Fruit fly (Drosophila melanogaster) whole organism, embryonic: ENCODE results near the gene CG7006.

Experiments used
- Atf6 ChIP-seq: fragments of 200-800 bp; sonication (Bioruptor generic); IDR thresholded peaks from 2 replicates; pipeline ENCODE4 v1.3.6; 2022; ENCODE audit warnings: missing biosample characterization, missing genetic modification characterization
- CG10565 ChIP-seq: fragments of 200-800 bp; sonication (Bioruptor generic); optimal IDR thresholded peaks from 3 replicates; lab custom pipeline; 2016; ENCODE audit warnings: missing biosample characterization, mild to moderate bottlenecking, missing genetic modification characterization
- CG12659 ChIP-seq: fragments of 200-800 bp; sonication (Bioruptor generic); optimal IDR thresholded peaks from 3 replicates; lab custom pipeline; 2017; ENCODE audit warnings: mild to moderate bottlenecking, missing biosample characterization, missing genetic modification reagents, missing genetic modification characterization
- CG16813 ChIP-seq: fragments of 200-800 bp; sonication (Bioruptor generic); IDR thresholded peaks from 3 replicates; pipeline ENCODE4 v1.3.6; 2022; ENCODE audit warnings: missing biosample characterization, missing genetic modification characterization; ENCODE audit not compliant: partially characterized antibody
- CG16863 ChIP-seq: fragments of 200-800 bp; sonication (Bioruptor generic); optimal IDR thresholded peaks from 3 replicates; lab custom pipeline; 2016; ENCODE audit warnings: missing biosample characterization, missing genetic modification characterization
- CG2202 ChIP-seq: fragments of 200-800 bp; sonication (Bioruptor generic); optimal IDR thresholded peaks from 2 replicates; lab custom pipeline; 2018; ENCODE audit warnings: missing biosample characterization, mild to moderate bottlenecking, missing genetic modification characterization
- CG2875 ChIP-seq: fragments of 200-800 bp; sonication (Bioruptor generic); optimal IDR thresholded peaks from 2 replicates; lab custom pipeline; 2017; ENCODE audit warnings: missing biosample characterization, mild to moderate bottlenecking, missing genetic modification characterization, missing genetic modification reagents
- CG32767 ChIP-seq: fragments of 200-800 bp; sonication (Bioruptor generic); IDR thresholded peaks from 2 replicates; pipeline ENCODE4 v1.3.6; 2022; ENCODE audit warnings: missing biosample characterization, missing genetic modification characterization
- CG3847 ChIP-seq: fragments of 200-800 bp; sonication (Bioruptor generic); IDR thresholded peaks from 2 replicates; pipeline ENCODE4 v1.3.6; 2022; ENCODE audit warnings: missing biosample characterization, missing genetic modification characterization
- CG42726 ChIP-seq: fragments of 200-800 bp; sonication (Bioruptor generic); IDR thresholded peaks from 2 replicates; pipeline ENCODE4 v1.3.6; 2022; ENCODE audit warnings: missing biosample characterization, missing genetic modification characterization; ENCODE audit not compliant: partially characterized antibody
- CG4854 ChIP-seq: fragments of 200-800 bp; sonication (Bioruptor generic); optimal IDR thresholded peaks from 2 replicates; lab custom pipeline; 2016; ENCODE audit warnings: missing biosample characterization, missing genetic modification characterization, inconsistent platforms
- CG5953 ChIP-seq: fragments of 200-800 bp; sonication (Bioruptor generic); IDR thresholded peaks from 2 replicates; pipeline ENCODE4 v1.3.6; 2022; ENCODE audit warnings: missing biosample characterization, missing genetic modification characterization
- CG7357 ChIP-seq: fragments of 200-800 bp; sonication (Bioruptor generic); IDR thresholded peaks from 3 replicates; pipeline ENCODE4 v1.3.6; 2022; ENCODE audit warnings: missing biosample characterization, missing genetic modification characterization
- CG8359 ChIP-seq: fragments of 200-800 bp; sonication (Bioruptor generic); optimal IDR thresholded peaks from 2 replicates; lab custom pipeline; 2017; ENCODE audit warnings: missing biosample characterization, mild to moderate bottlenecking, missing genetic modification characterization, borderline replicate concordance
- Chrac-16 ChIP-seq: fragments of 200-800 bp; sonication (Bioruptor generic); optimal IDR thresholded peaks from 3 replicates; lab custom pipeline; 2016; ENCODE audit warnings: missing biosample characterization, missing genetic modification characterization
- Dip3 ChIP-seq: fragments of 200-800 bp; sonication (Bioruptor generic); optimal IDR thresholded peaks from 3 replicates; lab custom pipeline; 2016; ENCODE audit warnings: missing biosample characterization, missing genetic modification characterization
- ERR ChIP-seq: fragments of 200-800 bp; sonication (Bioruptor generic); optimal IDR thresholded peaks from 2 replicates; lab custom pipeline; 2016; ENCODE audit warnings: missing biosample characterization, missing genetic modification characterization
- Ets65A ChIP-seq: fragments of 200-800 bp; sonication (Bioruptor generic); peaks from one replicate; lab custom pipeline; 2016; ENCODE audit warnings: missing biosample characterization, missing genetic modification characterization
- NfI ChIP-seq: fragments of 200-800 bp; sonication (Bioruptor generic); optimal IDR thresholded peaks from 3 replicates; lab custom pipeline; 2018; ENCODE audit warnings: missing biosample characterization, mild to moderate bottlenecking, missing genetic modification characterization, moderate library complexity
- Ptx1 ChIP-seq: fragments of 200-800 bp; sonication (Bioruptor generic); IDR thresholded peaks from 2 replicates; pipeline ENCODE4 v1.3.6; 2022; ENCODE audit warnings: missing biosample characterization, missing genetic modification characterization
- Side ChIP-seq: fragments of 200-800 bp; sonication (Bioruptor generic); optimal IDR thresholded peaks from 2 replicates; lab custom pipeline; 2016; ENCODE audit warnings: missing biosample characterization, missing genetic modification characterization
- Sox102F ChIP-seq: fragments of 200-800 bp; sonication (Bioruptor generic); optimal IDR thresholded peaks from 2 replicates; lab custom pipeline; 2018; ENCODE audit warnings: missing biosample characterization, mild to moderate bottlenecking, missing genetic modification characterization, moderate library complexity
- ato ChIP-seq: fragments of 200-800 bp; sonication (Bioruptor generic); IDR thresholded peaks from 2 replicates; pipeline ENCODE4 v1.3.6; 2022; ENCODE audit warnings: missing biosample characterization, missing genetic modification characterization; ENCODE audit not compliant: partially characterized antibody
- cg ChIP-seq: fragments of 200-800 bp; sonication (Bioruptor generic); optimal IDR thresholded peaks from 3 replicates; lab custom pipeline; 2019; ENCODE audit warnings: missing biosample characterization, mild to moderate bottlenecking, missing genetic modification characterization, moderate library complexity
- chn ChIP-seq: fragments of 200-800 bp; sonication (Bioruptor generic); optimal IDR thresholded peaks from 2 replicates; lab custom pipeline; 2016; ENCODE audit warnings: missing biosample characterization, missing genetic modification characterization
- crol ChIP-seq: fragments of 200-800 bp; sonication (Bioruptor generic); IDR thresholded peaks from 2 replicates; pipeline ENCODE4 v1.3.6; 2022; ENCODE audit warnings: missing biosample characterization, missing genetic modification characterization
- crp ChIP-seq, 2 experiments: fragments of 200-800 bp; sonication (Bioruptor generic); optimal IDR thresholded peaks; 2 replicates in 1 of 2; 3 replicates in 1 of 2; lab custom pipeline; 2017; ENCODE audit warnings: missing biosample characterization in 2 of 2, missing genetic modification characterization in 2 of 2, mild to moderate bottlenecking in 1 of 2, moderate library complexity in 1 of 2
- dmrt99B ChIP-seq: fragments of 200-800 bp; sonication (Bioruptor generic); optimal IDR thresholded peaks from 2 replicates; lab custom pipeline; 2018; ENCODE audit warnings: missing biosample characterization, mild to moderate bottlenecking, missing genetic modification characterization, moderate library complexity
- en ChIP-seq: fragments of 200-800 bp; sonication (Bioruptor generic); optimal IDR thresholded peaks from 2 replicates; lab custom pipeline; 2016; ENCODE audit warnings: missing biosample characterization, missing genetic modification characterization
- exex ChIP-seq: fragments of 200-800 bp; sonication (Bioruptor generic); optimal IDR thresholded peaks from 4 replicates; lab custom pipeline; 2018; ENCODE audit warnings: missing biosample characterization, mild to moderate bottlenecking, missing genetic modification characterization, moderate library complexity
- gcm2 ChIP-seq: fragments of 200-800 bp; sonication (Bioruptor generic); optimal IDR thresholded peaks from 2 replicates; lab custom pipeline; 2016; ENCODE audit warnings: missing biosample characterization, missing genetic modification characterization
- gfzf ChIP-seq: fragments of 200-800 bp; sonication (Bioruptor generic); optimal IDR thresholded peaks from 2 replicates; lab custom pipeline; 2016; ENCODE audit warnings: missing biosample characterization, mild to moderate bottlenecking, missing genetic modification characterization, moderate library complexity
- grn ChIP-seq: fragments of 200-800 bp; sonication (Bioruptor generic); optimal IDR thresholded peaks from 3 replicates; lab custom pipeline; 2017; ENCODE audit warnings: missing biosample characterization, missing genetic modification characterization
- kay ChIP-seq: fragments of 200-800 bp; sonication (Bioruptor generic); optimal IDR thresholded peaks from 2 replicates; lab custom pipeline; 2016; ENCODE audit warnings: missing biosample characterization, missing genetic modification characterization
- lola ChIP-seq, 3 experiments: fragments of >200 bp in 2 of 3; fragments of 200-800 bp in 1 of 3; sonication (Bioruptor generic) in 1 of 3; optimal IDR thresholded peaks; 2 replicates each; lab custom pipeline; 2017 to 2019; ENCODE audit warnings: missing biosample characterization in 3 of 3, missing genetic modification characterization in 3 of 3, mild to moderate bottlenecking in 1 of 3, moderate library complexity in 1 of 3
- mirr ChIP-seq: fragments of 200-800 bp; sonication (Bioruptor generic); optimal IDR thresholded peaks from 3 replicates; lab custom pipeline; 2018; ENCODE audit warnings: missing biosample characterization, mild to moderate bottlenecking, missing genetic modification characterization
- nerfin-2 ChIP-seq: fragments of 200-800 bp; sonication (Bioruptor generic); IDR thresholded peaks from 2 replicates; pipeline ENCODE4 v1.3.6; 2022; ENCODE audit warnings: missing biosample characterization, missing genetic modification characterization; ENCODE audit not compliant: partially characterized antibody
- prd ChIP-seq, 3 experiments: fragments of >200 bp in 2 of 3; fragments of 200-800 bp in 1 of 3; sonication (Bioruptor generic) in 1 of 3; optimal IDR thresholded peaks in 2 of 3; IDR thresholded peaks in 1 of 3; 2 replicates in 2 of 3; 3 replicates in 1 of 3; pipeline versions ENCODE4 v1.3.6 to Lab custom; 2017 to 2022; ENCODE audit warnings: missing biosample characterization in 1 of 3, missing genetic modification characterization in 1 of 3
- salm ChIP-seq: fragments of 200-800 bp; sonication (Bioruptor generic); optimal IDR thresholded peaks from 2 replicates; lab custom pipeline; 2018; ENCODE audit warnings: missing biosample characterization, mild to moderate bottlenecking, missing genetic modification characterization
- sisA ChIP-seq: fragments of 200-800 bp; sonication (Bioruptor generic); IDR thresholded peaks from 2 replicates; pipeline ENCODE4 v1.3.6; 2022; ENCODE audit warnings: missing biosample characterization, missing genetic modification characterization
- slp2 ChIP-seq: fragments of 200-800 bp; sonication (Bioruptor generic); optimal IDR thresholded peaks from 2 replicates; lab custom pipeline; 2016; ENCODE audit warnings: missing biosample characterization, missing genetic modification characterization
- sqz ChIP-seq: fragments of 200-800 bp; sonication (Bioruptor generic); optimal IDR thresholded peaks from 3 replicates; lab custom pipeline; 2018; ENCODE audit warnings: missing biosample characterization, mild to moderate bottlenecking, missing genetic modification characterization
- sr ChIP-seq: fragments of 200-800 bp; sonication (Bioruptor generic); IDR thresholded peaks from 3 replicates; pipeline ENCODE4 v1.3.6; 2022; ENCODE audit warnings: missing biosample characterization, missing genetic modification characterization
- tin ChIP-seq: fragments of 200-800 bp; sonication (Bioruptor generic); optimal IDR thresholded peaks from 3 replicates; lab custom pipeline; 2016; ENCODE audit warnings: missing biosample characterization, missing genetic modification characterization
- unpg ChIP-seq: fragments of 200-800 bp; sonication (Bioruptor generic); optimal IDR thresholded peaks from 3 replicates; lab custom pipeline; 2018; ENCODE audit warnings: missing biosample characterization, mild to moderate bottlenecking, missing genetic modification characterization, moderate library complexity
- usp ChIP-seq: fragments of >200 bp; optimal IDR thresholded peaks from 2 replicates; lab custom pipeline; 2017; ENCODE audit warnings: missing biosample characterization, missing genetic modification characterization
- wek ChIP-seq: fragments of 200-800 bp; sonication (Bioruptor generic); optimal IDR thresholded peaks from 3 replicates; lab custom pipeline; 2018; ENCODE audit warnings: missing biosample characterization, mild to moderate bottlenecking, missing genetic modification characterization, moderate library complexity
- wor ChIP-seq: fragments of 200-800 bp; sonication (Bioruptor generic); IDR thresholded peaks from 2 replicates; pipeline ENCODE4 v1.3.6; 2022; ENCODE audit warnings: missing biosample characterization, missing genetic modification characterization

CG7006 gene

DNA sequence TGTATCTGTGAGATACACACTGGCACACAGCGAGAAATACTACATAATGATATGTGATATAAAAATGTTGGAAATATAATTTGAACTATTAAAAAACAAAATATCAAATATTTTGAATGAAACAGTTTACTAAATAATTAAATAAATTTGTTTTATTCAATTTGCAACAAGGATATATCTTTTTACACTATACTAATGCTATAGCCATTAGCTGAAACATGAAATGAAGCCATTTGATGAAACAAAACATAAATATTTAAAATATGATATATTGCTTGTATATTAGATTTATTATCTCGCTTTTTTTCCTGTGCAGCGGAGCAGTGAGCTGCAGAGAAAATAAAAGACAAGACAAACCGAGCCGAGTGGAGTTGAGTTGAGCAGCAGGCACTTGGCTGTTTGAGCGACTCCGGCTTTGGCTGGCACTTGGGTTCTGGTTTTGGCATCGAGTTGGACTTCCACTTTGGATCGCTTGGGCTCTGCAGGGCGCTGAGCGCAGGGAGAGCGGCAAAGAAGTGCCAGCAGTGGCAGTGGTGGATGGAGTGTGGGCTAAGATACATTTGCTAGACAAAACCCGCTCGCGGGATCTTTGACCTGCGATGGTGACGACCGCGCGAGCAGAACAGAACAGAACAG, 43.0 kb downstream of the CG7006 start (continued):
- peak; percentile 40 for TF ChIP-seq NfI (GFP tag; lab: Kevin White, UChicago)
- no peak for TF ChIP-seq sr (GFP tag; lab: Robert Waterston, UW)
- peak; percentile 74 for TF ChIP-seq Sox102F (GFP tag; lab: Kevin White, UChicago)
- TF ChIP-seq crol: peak; percentile 66
- peak; percentile 68 for TF ChIP-seq sisA (GFP tag; lab: Robert Waterston, UW)
- TF ChIP-seq slp2: no peak
- peak; percentile 45 for TF ChIP-seq CG2875 (GFP tag; lab: Kevin White, UChicago)
- TF ChIP-seq mirr (GFP tag; lab: Kevin White, UChicago): no peak
- TF ChIP-seq gcm2 (GFP tag; lab: Kevin White, UChicago): no peak
- no peak for TF ChIP-seq CG4854
- TF ChIP-seq unpg (GFP tag; lab: Kevin White, UChicago): peak; percentile 85
- peak; percentile 79 for TF ChIP-seq salm (tag; lab: Kevin White, UChicago)
- peak; percentile 56; the same call in 2 of the 3 replicates for TF ChIP-seq CG7357 (GFP tag; lab: Robert Waterston, UW)
- TF ChIP-seq dmrt99B: peak; percentile 92
- no peak for TF ChIP-seq exex (tag; lab: Kevin White, UChicago)
- peak; percentile 47; the same call in 1 of the 2 replicates for TF ChIP-seq CG3847 (GFP tag; lab: Robert Waterston, UW)
- TF ChIP-seq gfzf (GFP tag; lab: Kevin White, UChicago): no peak
- TF ChIP-seq CG5953: no peak
- TF ChIP-seq nerfin-2 (GFP tag; lab: Robert Waterston, UW): no peak
- peak; percentile 80 for TF ChIP-seq sqz (GFP tag; lab: Kevin White, UChicago)
- TF ChIP-seq en: no peak
- peak; percentile 75 for TF ChIP-seq CG12659
- no peak for TF ChIP-seq ERR (GFP tag; lab: Kevin White, UChicago)
- TF ChIP-seq CG10565 (GFP tag; lab: Kevin White, UChicago): no peak
- peak; percentile 47 for TF ChIP-seq CG2202 (tag; lab: Kevin White, UChicago)
- peak; percentile 62; the same call in 1 of the 2 replicates for TF ChIP-seq Atf6 (GFP tag; lab: Robert Waterston, UW)
- TF ChIP-seq chn (GFP tag; lab: Kevin White, UChicago): no peak
- peak; percentile 58 for TF ChIP-seq CG8359
- no peak for TF ChIP-seq CG16863
- peak; percentile 82 for TF ChIP-seq Ptx1 (GFP tag; lab: Robert Waterston, UW)
- no peak for TF ChIP-seq cg (GFP tag; lab: Kevin White, UChicago)
- TF ChIP-seq Ets65A (GFP tag; lab: Kevin White, UChicago): peak; percentile 36
- TF ChIP-seq lola (GFP tag; optimal IDR thresholded peaks at IDR 0.05; lab: Kevin White, UChicago): peak in 1 of 3 experiments; percentile 92
- TF ChIP-seq wek (GFP tag; lab: Kevin White, UChicago): no peak
- TF ChIP-seq prd (optimal IDR thresholded peaks at IDR 0.05; lab: Kevin White, UChicago): no peak
- TF ChIP-seq prd (GFP tag; IDR thresholded peaks at IDR 0.05; lab: Robert Waterston, UW): peak; percentile 85
- TF ChIP-seq kay: peak; percentile 68
- TF ChIP-seq Chrac-16 (GFP tag; lab: Kevin White, UChicago): peak; percentile 49
- no peak for TF ChIP-seq CG42726
- peak; percentile 52 for TF ChIP-seq tin
- TF ChIP-seq ato (GFP tag; lab: Robert Waterston, UW): 0 out of 2 replicates have a peak, but pooled peaks have one; percentile 13
- TF ChIP-seq wor (GFP tag; lab: Robert Waterston, UW): peak; percentile 47; the same call in 1 of the 2 replicates
- TF ChIP-seq Side (GFP tag; lab: Kevin White, UChicago): no peak
- TF ChIP-seq crp (GFP tag; optimal IDR thresholded peaks at IDR 0.05; lab: Kevin White, UChicago): peak in 1 of 2 experiments; percentile 18
- TF ChIP-seq usp: no peak
- peak; percentile 84 for TF ChIP-seq CG32767 (GFP tag; lab: Robert Waterston, UW)
- TF ChIP-seq grn (GFP tag; lab: Kevin White, UChicago): peak; percentile 3
- no peak for TF ChIP-seq CG16813 (GFP tag; lab: Robert Waterston, UW)
- no peak for TF ChIP-seq Dip3 (GFP tag; lab: Kevin White, UChicago)
